Worm (Caenorhabditis elegans): ENCODE data around the gene alh-9.

The alh-9 gene

ce11 chrIII:5853240-5853639, 2.6 kb upstream of the alh-9 start, which contains the start of gene ddx-23 (continued):
- TF ChIP-seq akir-1 (GFP tag; optimal IDR thresholded peaks at IDR 0.05) (no peak), gei-17 (GFP tag; optimal IDR thresholded peaks at IDR 0.05) (peak; percentile 12), ztf-26 (tag; optimal IDR thresholded peaks at IDR 0.05) (no peak), mxl-1 (tag; optimal IDR thresholded peaks at IDR 0.05) (no peak), ccch-3 (GFP tag; optimal IDR thresholded peaks at IDR 0.05) (no peak), rcor-1 (GFP tag; IDR thresholded peaks at IDR 0.05) (no peak), ztf-22 (GFP tag; optimal IDR thresholded peaks at IDR 0.05) (no peak), F33H1.4 (GFP tag; IDR thresholded peaks at IDR 0.05) (peak; percentile 43; the same call in 1 of the 2 replicates), D2030.7 (GFP tag; IDR thresholded peaks at IDR 0.05) (no peak), Y56A3A.18 (GFP tag; IDR thresholded peaks at IDR 0.05) (0 out of 2 replicates have a peak, but pooled peaks have one; percentile 65), F49E8.2 (tag; optimal IDR thresholded peaks at IDR 0.05; ENCODE audit: insufficient read depth) (peak; percentile 30), ceh-100 (GFP tag; IDR thresholded peaks at IDR 0.05) (no peak), attf-5 (GFP tag; optimal IDR thresholded peaks at IDR 0.05) (peak; percentile 9), nfyb-1 (GFP tag; IDR thresholded peaks at IDR 0.05) (0 out of 2 replicates have a peak, but pooled peaks have one; percentile 58), hlh-26 (GFP tag; conservative IDR thresholded peaks at IDR 0.05) (no peak), mel-28 (tag; optimal IDR thresholded peaks at IDR 0.05; ENCODE audit: borderline replicate concordance) (no peak), nhr-179 (tag; optimal IDR thresholded peaks at IDR 0.05) (no peak)

ce11 chrIII:5859008-5859407, 3.2 kb downstream of the alh-9 start, which contains the start of gene dpf-4:
TSS of gene dpf-4 (plus strand) at chrIII:5859308.
- TF ChIP-seq ama-1 (optimal IDR thresholded peaks at IDR 0.05) (peak; percentile 47), ama-1 (GFP tag; optimal IDR thresholded peaks at IDR 0.05) (no peak), T26A5.8 (tag; optimal IDR thresholded peaks at IDR 0.05) (no peak)

- peak; percentile 68 for TF ChIP-seq xnd-1 (tag; optimal IDR thresholded peaks at IDR 0.05)
- no peak for TF ChIP-seq snpc-1.3 (tag; optimal IDR thresholded peaks at IDR 0.05; ENCODE audit: insufficient read depth)
- no peak for TF ChIP-seq B0035.1 (tag; optimal IDR thresholded peaks at IDR 0.05)
- TF ChIP-seq egrh-3 (GFP tag; IDR thresholded peaks at IDR 0.05), result no peak
- no peak for TF ChIP-seq lsy-27 (tag; optimal IDR thresholded peaks at IDR 0.05; ENCODE audit: borderline replicate concordance, insufficient read depth)
- no peak for TF ChIP-seq B0261.1 (tag; optimal IDR thresholded peaks at IDR 0.05)
- TF ChIP-seq madf-8 (GFP tag; conservative IDR thresholded peaks at IDR 0.05), result peak; percentile 53
- no peak for TF ChIP-seq attf-6 (GFP tag; IDR thresholded peaks at IDR 0.05)
- no peak for TF ChIP-seq K11D2.4 (GFP tag; IDR thresholded peaks at IDR 0.05)
- TF ChIP-seq lin-35 (GFP tag; optimal IDR thresholded peaks at IDR 0.05), result no peak
- no peak for TF ChIP-seq madf-10 (tag; optimal IDR thresholded peaks at IDR 0.05)
- TF ChIP-seq egl-44 (GFP tag; IDR thresholded peaks at IDR 0.05), result no peak
- peak; percentile 82 for TF ChIP-seq madf-6 (GFP tag; IDR thresholded peaks at IDR 0.05)
- TF ChIP-seq sdz-38 (tag; optimal IDR thresholded peaks at IDR 0.05), result no peak
- peak; percentile 87 for TF ChIP-seq F33H1.4 (GFP tag; IDR thresholded peaks at IDR 0.05)
- no peak for TF ChIP-seq chd-7 (tag; optimal IDR thresholded peaks at IDR 0.05)
- TF ChIP-seq ceh-79 (tag; optimal IDR thresholded peaks at IDR 0.05), result no peak
- no peak for TF ChIP-seq Y53F4B.3 (GFP tag; IDR thresholded peaks at IDR 0.05)
- TF ChIP-seq ama-1 (optimal IDR thresholded peaks at IDR 0.05), result no peak
- no peak for TF ChIP-seq ama-1 (GFP tag; optimal IDR thresholded peaks at IDR 0.05)
- no peak for TF ChIP-seq madf-3 (GFP tag; IDR thresholded peaks at IDR 0.05)
- no peak for TF ChIP-seq lir-1 (GFP tag; conservative IDR thresholded peaks at IDR 0.05)
- peak; percentile 69 for TF ChIP-seq nhr-80 (tag; optimal IDR thresholded peaks at IDR 0.05)
- TF ChIP-seq lag-1 (GFP tag; IDR thresholded peaks at IDR 0.05), result no peak
- no peak for TF ChIP-seq lin-54 (GFP tag; optimal IDR thresholded peaks at IDR 0.05)
- no peak for TF ChIP-seq ceh-58 (GFP tag; IDR thresholded peaks at IDR 0.05)
- TF ChIP-seq lsl-1 (GFP tag; optimal IDR thresholded peaks at IDR 0.05), result peak; percentile 92
- no peak for TF ChIP-seq mel-28 (tag; optimal IDR thresholded peaks at IDR 0.05; ENCODE audit: borderline replicate concordance)
- TF ChIP-seq F57C9.4 (tag; optimal IDR thresholded peaks at IDR 0.05), result no peak
- no peak for TF ChIP-seq sptf-2 (GFP tag; optimal IDR thresholded peaks at IDR 0.05)
- TF ChIP-seq him-1 (tag; optimal IDR thresholded peaks at IDR 0.05), result peak; percentile 41
Observed at ce11 chrIII:5863774-5864173, 8.0 kb downstream of the alh-9 start, which contains the start of gene dnpp-1. TSS of gene dnpp-1 (minus strand) at chrIII:5863803.

Measured in whole organism, young adult.